Worm (Caenorhabditis elegans): ENCODE measurements around the gene Y77E11A.7.
A peak's percentile ranks its signal among the peaks of the same experiment; 100 is the strongest.

DNA sequence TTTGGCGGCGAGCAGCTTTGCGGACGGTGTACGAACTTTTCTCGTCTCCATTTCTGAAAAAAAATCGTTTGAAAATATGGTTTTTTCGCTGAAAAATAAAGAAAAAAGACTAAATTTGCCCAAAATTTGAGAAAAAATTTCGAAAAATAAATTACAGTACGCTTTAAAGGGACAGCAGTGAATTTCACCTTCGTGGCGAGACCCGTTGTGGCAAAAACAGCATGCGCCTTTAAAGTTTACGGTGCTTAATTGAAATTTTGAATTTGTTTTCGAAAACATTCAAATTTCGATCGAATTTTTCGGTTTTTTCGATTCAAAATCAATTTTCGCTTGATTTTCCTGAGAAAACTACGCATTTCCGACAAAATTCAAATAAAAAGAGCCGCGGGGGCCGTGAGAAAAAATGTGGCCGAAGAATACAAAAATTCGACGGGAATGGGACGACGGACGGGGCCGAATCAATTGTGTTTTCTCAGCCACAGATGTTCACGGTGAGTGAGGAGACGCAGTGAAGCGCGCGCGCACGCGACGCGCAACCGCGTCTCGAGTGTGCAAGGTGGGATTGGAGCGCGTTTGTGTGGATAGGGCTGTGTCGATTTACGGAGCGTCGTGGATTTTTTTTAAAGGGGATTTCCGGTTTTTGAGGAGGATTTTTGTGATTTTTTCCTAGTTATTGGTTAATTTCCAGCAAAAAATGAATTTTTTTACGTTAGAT lies at the start of gene Y77E11A.7:
- no peak for TF ChIP-seq ets-7 (tag; optimal IDR thresholded peaks at IDR 0.05)
- TF ChIP-seq flt-1 (GFP tag; IDR thresholded peaks at IDR 0.05), result peak; percentile 56; the same call in 1 of the 2 replicates
- no peak for TF ChIP-seq ceh-36 (tag; optimal IDR thresholded peaks at IDR 0.05)
- no peak for TF ChIP-seq ama-1 (optimal IDR thresholded peaks at IDR 0.05)
- TF ChIP-seq tra-4 (tag; optimal IDR thresholded peaks at IDR 0.05), result no peak
- TF ChIP-seq F13C5.2 (tag; optimal IDR thresholded peaks at IDR 0.05), result peak; percentile 79
- TF ChIP-seq hnd-1 (tag; optimal IDR thresholded peaks at IDR 0.05), result no peak
- TF ChIP-seq ceh-13 (GFP tag; optimal IDR thresholded peaks at IDR 0.05), result no peak
- TF ChIP-seq hmg-4 (GFP tag; optimal IDR thresholded peaks at IDR 0.05), result peak; percentile 56
- TF ChIP-seq tbx-11 (GFP tag; IDR thresholded peaks at IDR 0.05), result no peak
- TF ChIP-seq sea-1 (GFP tag; conservative IDR thresholded peaks at IDR 0.05), result peak; percentile 62
- peak; percentile 9 for TF ChIP-seq aly-1 (tag; optimal IDR thresholded peaks at IDR 0.05)

Data from whole organism, early embryonic.